Fruit fly (Drosophila melanogaster) whole organism, embryonic: ENCODE data around the gene CG32679.

Experiments used
- ATbp ChIP-seq: fragments of 200-800 bp; sonication (Bioruptor generic); optimal IDR thresholded peaks from 2 replicates; lab custom pipeline; 2017; ENCODE audit warnings: missing biosample characterization, mild to moderate bottlenecking, missing genetic modification characterization, missing genetic modification reagents
- Asciz ChIP-seq: fragments of 200-800 bp; sonication (Bioruptor generic); optimal IDR thresholded peaks from 2 replicates; lab custom pipeline; 2017; ENCODE audit warnings: missing biosample characterization, mild to moderate bottlenecking, missing genetic modification characterization, missing genetic modification reagents
- Atf6 ChIP-seq: fragments of 200-800 bp; sonication (Bioruptor generic); IDR thresholded peaks from 2 replicates; pipeline ENCODE4 v1.3.6; 2022; ENCODE audit warnings: missing biosample characterization, missing genetic modification characterization
- Blimp-1 ChIP-seq: fragments of 200-800 bp; sonication (Bioruptor generic); optimal IDR thresholded peaks from 3 replicates; lab custom pipeline; 2018; ENCODE audit warnings: missing biosample characterization, missing genetic modification characterization, mild to moderate bottlenecking, moderate library complexity, missing genetic modification reagents
- CG10543 ChIP-seq: fragments of 200-800 bp; sonication (Bioruptor generic); optimal IDR thresholded peaks from 3 replicates; lab custom pipeline; 2017; ENCODE audit warnings: missing biosample characterization, mild to moderate bottlenecking, missing genetic modification characterization, moderate library complexity
- CG10979 ChIP-seq: fragments of 200-800 bp; sonication (Bioruptor generic); optimal IDR thresholded peaks from 2 replicates; lab custom pipeline; 2018; ENCODE audit warnings: missing biosample characterization, mild to moderate bottlenecking, missing genetic modification characterization, moderate library complexity
- CG11085 ChIP-seq: fragments of 200-800 bp; sonication (Bioruptor generic); IDR thresholded peaks from 2 replicates; pipeline ENCODE4 v1.3.6; 2022; ENCODE audit warnings: missing biosample characterization, missing genetic modification characterization
- CG12942 ChIP-seq: fragments of 200-800 bp; sonication (Bioruptor generic); optimal IDR thresholded peaks from 3 replicates; lab custom pipeline; 2016; ENCODE audit warnings: missing biosample characterization, missing genetic modification characterization
- CG13424 ChIP-seq: fragments of 200-800 bp; sonication (Bioruptor generic); optimal IDR thresholded peaks from 2 replicates; lab custom pipeline; 2019; ENCODE audit warnings: missing biosample characterization, mild to moderate bottlenecking, missing genetic modification characterization, moderate library complexity
- CG14014 ChIP-seq: fragments of 200-800 bp; sonication (Bioruptor generic); IDR thresholded peaks from 2 replicates; pipeline ENCODE4 v1.3.6; 2022; ENCODE audit warnings: missing biosample characterization, missing genetic modification characterization
- CG15601 ChIP-seq: fragments of 200-800 bp; sonication (Bioruptor generic); optimal IDR thresholded peaks from 3 replicates; lab custom pipeline; 2019; ENCODE audit warnings: missing biosample characterization, mild to moderate bottlenecking, missing genetic modification characterization, moderate library complexity
- CG17829 ChIP-seq: fragments of 200-800 bp; optimal IDR thresholded peaks from 2 replicates; lab custom pipeline; 2019; ENCODE audit warnings: missing biosample characterization, mild to moderate bottlenecking, missing genetic modification characterization, moderate library complexity
- CG18599 ChIP-seq: fragments of 200-800 bp; sonication (Bioruptor generic); optimal IDR thresholded peaks from 3 replicates; lab custom pipeline; 2017; ENCODE audit warnings: missing biosample characterization, missing genetic modification characterization, mild to moderate bottlenecking, moderate library complexity, missing genetic modification reagents
- CG2678 ChIP-seq: fragments of 200-800 bp; sonication (Bioruptor generic); optimal IDR thresholded peaks from 3 replicates; lab custom pipeline; 2019; ENCODE audit warnings: missing biosample characterization, mild to moderate bottlenecking, missing genetic modification characterization, moderate library complexity
- CG2875 ChIP-seq: fragments of 200-800 bp; sonication (Bioruptor generic); optimal IDR thresholded peaks from 2 replicates; lab custom pipeline; 2017; ENCODE audit warnings: missing biosample characterization, mild to moderate bottlenecking, missing genetic modification characterization, missing genetic modification reagents
- CG30403 ChIP-seq: fragments of 200-800 bp; sonication (Bioruptor generic); optimal IDR thresholded peaks from 3 replicates; lab custom pipeline; 2016; ENCODE audit warnings: missing biosample characterization, missing genetic modification characterization
- CG3065 ChIP-seq: fragments of 200-800 bp; sonication (Bioruptor generic); optimal IDR thresholded peaks from 2 replicates; lab custom pipeline; 2016; ENCODE audit warnings: missing biosample characterization, missing genetic modification characterization
- CG3163 ChIP-seq: fragments of 200-800 bp; sonication (Bioruptor generic); optimal IDR thresholded peaks from 3 replicates; lab custom pipeline; 2016; ENCODE audit warnings: missing biosample characterization, missing genetic modification characterization
- CG42726 ChIP-seq: fragments of 200-800 bp; sonication (Bioruptor generic); IDR thresholded peaks from 2 replicates; pipeline ENCODE4 v1.3.6; 2022; ENCODE audit warnings: missing biosample characterization, missing genetic modification characterization; ENCODE audit not compliant: partially characterized antibody
- CG4707 ChIP-seq: fragments of 200-800 bp; sonication (Bioruptor generic); optimal IDR thresholded peaks from 2 replicates; lab custom pipeline; 2018; ENCODE audit warnings: missing biosample characterization, mild to moderate bottlenecking, missing genetic modification characterization, moderate library complexity
- CG6272 ChIP-seq: fragments of 200-800 bp; sonication (Bioruptor generic); IDR thresholded peaks from 2 replicates; pipeline ENCODE4 v1.3.6; 2022; ENCODE audit warnings: missing biosample characterization, missing genetic modification characterization
- CG6813 ChIP-seq: fragments of 200-800 bp; sonication (Bioruptor generic); optimal IDR thresholded peaks from 2 replicates; lab custom pipeline; 2017; ENCODE audit warnings: missing biosample characterization, missing genetic modification characterization, mild to moderate bottlenecking, moderate library complexity, missing genetic modification reagents
- CG7271 ChIP-seq: fragments of 200-800 bp; sonication (Bioruptor generic); optimal IDR thresholded peaks from 2 replicates; lab custom pipeline; 2018; ENCODE audit warnings: missing biosample characterization, mild to moderate bottlenecking, missing genetic modification characterization, moderate library complexity
- CG7839 ChIP-seq: fragments of 200-800 bp; sonication (Bioruptor generic); optimal IDR thresholded peaks from 3 replicates; lab custom pipeline; 2018; ENCODE audit warnings: missing biosample characterization, mild to moderate bottlenecking, missing genetic modification characterization, moderate library complexity
- CG9727 ChIP-seq: fragments of 200-800 bp; sonication (Bioruptor generic); optimal IDR thresholded peaks from 3 replicates; lab custom pipeline; 2017; ENCODE audit warnings: missing biosample characterization, mild to moderate bottlenecking, missing genetic modification characterization
- Dp ChIP-seq: fragments of 200-800 bp; sonication (Bioruptor generic); optimal IDR thresholded peaks from 2 replicates; lab custom pipeline; 2018; ENCODE audit warnings: missing biosample characterization, mild to moderate bottlenecking, missing genetic modification characterization, moderate library complexity
- E2f2 ChIP-seq: fragments of 200-800 bp; sonication (Bioruptor generic); IDR thresholded peaks from 2 replicates; pipeline ENCODE4 v1.3.6; 2022; ENCODE audit warnings: missing biosample characterization, missing genetic modification characterization
- Ets65A ChIP-seq: fragments of 200-800 bp; sonication (Bioruptor generic); peaks from one replicate; lab custom pipeline; 2016; ENCODE audit warnings: missing biosample characterization, missing genetic modification characterization
- Fer1 ChIP-seq: fragments of 200-800 bp; sonication (Bioruptor generic); optimal IDR thresholded peaks from 2 replicates; lab custom pipeline; 2017; ENCODE audit warnings: missing biosample characterization, mild to moderate bottlenecking, missing genetic modification characterization
- H2.0 ChIP-seq: fragments of 200-800 bp; sonication (Bioruptor generic); IDR thresholded peaks from 2 replicates; pipeline ENCODE4 v1.3.6; 2022; ENCODE audit warnings: missing biosample characterization, missing genetic modification characterization
- Hr51 ChIP-seq, 2 experiments: fragments of 200-800 bp; sonication (Bioruptor generic); optimal IDR thresholded peaks; 2 replicates in 1 of 2; 3 replicates in 1 of 2; lab custom pipeline; 2016 to 2018; ENCODE audit warnings: missing biosample characterization in 2 of 2, missing genetic modification characterization in 2 of 2, mild to moderate bottlenecking in 1 of 2, moderate library complexity in 1 of 2
- Nf-YB ChIP-seq: fragments of 200-800 bp; sonication (Bioruptor generic); optimal IDR thresholded peaks from 3 replicates; lab custom pipeline; 2019; ENCODE audit warnings: missing biosample characterization, mild to moderate bottlenecking, missing genetic modification characterization, moderate library complexity
- Oli ChIP-seq: fragments of 200-800 bp; sonication (Bioruptor generic); optimal IDR thresholded peaks from 2 replicates; lab custom pipeline; 2018; ENCODE audit warnings: missing biosample characterization, mild to moderate bottlenecking, missing genetic modification characterization, moderate library complexity
- PHDP ChIP-seq: fragments of 200-800 bp; sonication (Bioruptor generic); optimal IDR thresholded peaks from 3 replicates; lab custom pipeline; 2018; ENCODE audit warnings: missing biosample characterization, mild to moderate bottlenecking, missing genetic modification characterization, moderate library complexity
- Sox102F ChIP-seq: fragments of 200-800 bp; sonication (Bioruptor generic); optimal IDR thresholded peaks from 2 replicates; lab custom pipeline; 2018; ENCODE audit warnings: missing biosample characterization, mild to moderate bottlenecking, missing genetic modification characterization, moderate library complexity
- ci ChIP-seq: fragments of 200-800 bp; sonication (Bioruptor generic); IDR thresholded peaks from 3 replicates; pipeline ENCODE4 v1.3.6; 2022; ENCODE audit warnings: missing biosample characterization, missing genetic modification characterization
- exex ChIP-seq: fragments of 200-800 bp; sonication (Bioruptor generic); optimal IDR thresholded peaks from 4 replicates; lab custom pipeline; 2018; ENCODE audit warnings: missing biosample characterization, mild to moderate bottlenecking, missing genetic modification characterization, moderate library complexity
- gem ChIP-seq: fragments of 200-800 bp; sonication (Bioruptor generic); optimal IDR thresholded peaks from 2 replicates; lab custom pipeline; 2019; ENCODE audit warnings: missing biosample characterization, mild to moderate bottlenecking, missing genetic modification characterization, moderate library complexity
- grau ChIP-seq: fragments of 200-800 bp; optimal IDR thresholded peaks from 3 replicates; lab custom pipeline; 2019; ENCODE audit warnings: missing biosample characterization, mild to moderate bottlenecking, missing genetic modification characterization, moderate library complexity
- gsb-n ChIP-seq: fragments of 200-800 bp; sonication (Bioruptor generic); optimal IDR thresholded peaks from 3 replicates; lab custom pipeline; 2018; ENCODE audit warnings: missing biosample characterization, mild to moderate bottlenecking, missing genetic modification characterization
- kni ChIP-seq: fragments of 200-800 bp; sonication (Bioruptor generic); optimal IDR thresholded peaks from 3 replicates; lab custom pipeline; 2017; ENCODE audit warnings: mild to moderate bottlenecking, missing biosample characterization, missing genetic modification reagents, missing genetic modification characterization
- nmo ChIP-seq: fragments of 200-800 bp; sonication (Bioruptor generic); optimal IDR thresholded peaks from 2 replicates; lab custom pipeline; 2018; ENCODE audit warnings: missing biosample characterization, mild to moderate bottlenecking, missing genetic modification characterization, moderate library complexity
- pho ChIP-seq: fragments of 200-800 bp; sonication (Bioruptor generic); optimal IDR thresholded peaks from 2 replicates; lab custom pipeline; 2016; ENCODE audit warnings: missing biosample characterization, missing genetic modification characterization
- sisA ChIP-seq: fragments of 200-800 bp; sonication (Bioruptor generic); IDR thresholded peaks from 2 replicates; pipeline ENCODE4 v1.3.6; 2022; ENCODE audit warnings: missing biosample characterization, missing genetic modification characterization
- sob ChIP-seq: fragments of 200-800 bp; sonication (Bioruptor generic); IDR thresholded peaks from 2 replicates; pipeline ENCODE4 v1.3.6; 2022; ENCODE audit warnings: missing biosample characterization, missing genetic modification characterization
- unpg ChIP-seq: fragments of 200-800 bp; sonication (Bioruptor generic); optimal IDR thresholded peaks from 3 replicates; lab custom pipeline; 2018; ENCODE audit warnings: missing biosample characterization, mild to moderate bottlenecking, missing genetic modification characterization, moderate library complexity
- vnd ChIP-seq: fragments of 200-800 bp; sonication (Bioruptor generic); IDR thresholded peaks from 3 replicates; pipeline ENCODE4 v1.3.6; 2022; ENCODE audit warnings: missing biosample characterization, missing genetic modification characterization; ENCODE audit not compliant: partially characterized antibody
- wdn ChIP-seq: fragments of 200-800 bp; sonication (Bioruptor generic); IDR thresholded peaks from 2 replicates; pipeline ENCODE4 v1.3.6; 2022; ENCODE audit warnings: missing biosample characterization, missing genetic modification characterization
- wor ChIP-seq: fragments of 200-800 bp; sonication (Bioruptor generic); IDR thresholded peaks from 2 replicates; pipeline ENCODE4 v1.3.6; 2022; ENCODE audit warnings: missing biosample characterization, missing genetic modification characterization

Gene CG32679

DNA sequence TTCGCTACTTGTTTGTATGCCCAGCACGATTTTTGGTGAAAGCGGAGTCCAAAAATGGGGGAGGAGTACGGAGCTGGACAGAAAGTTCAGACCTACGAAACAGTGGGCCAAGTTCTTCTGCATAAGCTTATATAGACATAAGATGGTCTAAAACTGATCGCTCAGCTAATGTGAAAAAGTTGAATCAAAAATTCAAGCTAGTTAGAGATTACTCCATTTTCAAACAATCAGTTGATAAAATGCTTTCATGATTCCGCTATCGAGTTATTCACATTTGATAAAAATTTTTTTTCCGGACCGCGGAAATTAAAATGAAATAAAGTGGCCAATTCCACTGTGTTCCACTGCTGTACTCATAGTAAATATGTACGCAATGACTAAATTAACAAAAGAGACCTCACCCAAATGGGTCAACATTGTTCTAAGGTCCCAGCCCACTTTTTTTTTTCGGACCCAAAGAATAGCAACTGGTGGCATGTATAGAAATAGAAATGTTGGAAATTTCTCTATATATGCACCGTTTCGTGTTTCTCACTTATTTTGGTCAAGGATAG is 46.8 kb downstream of the CG32679 start (continued):
- TF ChIP-seq CG6272, result no peak
- peak; percentile 8 for TF ChIP-seq unpg
- no peak for TF ChIP-seq sob (GFP tag; lab: Robert Waterston, UW)
- TF ChIP-seq CG30403 (GFP tag; lab: Kevin White, UChicago), result peak; percentile 30
- TF ChIP-seq Hr51 (GFP tag; optimal IDR thresholded peaks at IDR 0.05; lab: Kevin White, UChicago), result peak in 1 of 2 experiments; percentile 30
- no peak for TF ChIP-seq wor (GFP tag; lab: Robert Waterston, UW)
- peak; percentile 32 for TF ChIP-seq Blimp-1
- no peak for TF ChIP-seq CG12942 (GFP tag; lab: Kevin White, UChicago)
- TF ChIP-seq Dp (GFP tag; lab: Kevin White, UChicago), result no peak
- TF ChIP-seq exex (tag; lab: Kevin White, UChicago), result peak; percentile 9
- TF ChIP-seq CG7839 (tag; lab: Kevin White, UChicago), result peak; percentile 26
- no peak for TF ChIP-seq Nf-YB (GFP tag; lab: Kevin White, UChicago)
- peak; percentile 2 for TF ChIP-seq CG18599 (GFP tag; lab: Kevin White, UChicago)
- TF ChIP-seq vnd (GFP tag; lab: Robert Waterston, UW), result no peak
- peak; percentile 17 for TF ChIP-seq Asciz (GFP tag; lab: Kevin White, UChicago)
- peak; percentile 19 for TF ChIP-seq CG6813 (GFP tag; lab: Kevin White, UChicago)
- 0 out of 3 replicates have a peak, but pooled peaks have one; percentile 23 for TF ChIP-seq ci (GFP tag; lab: Robert Waterston, UW)
- TF ChIP-seq CG14014 (GFP tag; lab: Robert Waterston, UW), result no peak
- peak; percentile 28 for TF ChIP-seq PHDP (tag; lab: Kevin White, UChicago)
- TF ChIP-seq CG42726 (GFP tag; lab: Robert Waterston, UW), result no peak
- TF ChIP-seq kni (GFP tag; lab: Kevin White, UChicago), result peak; percentile 19
- no peak for TF ChIP-seq wdn (GFP tag; lab: Robert Waterston, UW)
- peak; percentile 19 for TF ChIP-seq grau (tag; lab: Kevin White, UChicago)
- TF ChIP-seq Fer1, result peak; percentile 31
- peak; percentile 4 for TF ChIP-seq CG13424 (tag; lab: Kevin White, UChicago)
- peak; percentile 39 for TF ChIP-seq ATbp (GFP tag; lab: Kevin White, UChicago)
- TF ChIP-seq CG10979 (tag; lab: Kevin White, UChicago), result peak; percentile 31
- TF ChIP-seq nmo (GFP tag; lab: Kevin White, UChicago), result peak; percentile 18
- TF ChIP-seq Sox102F (GFP tag; lab: Kevin White, UChicago), result peak; percentile 26
- TF ChIP-seq Atf6 (GFP tag; lab: Robert Waterston, UW), result peak; percentile 49
- no peak for TF ChIP-seq sisA (GFP tag; lab: Robert Waterston, UW)
- TF ChIP-seq pho, result no peak
- TF ChIP-seq CG11085 (GFP tag; lab: Robert Waterston, UW), result no peak
- no peak for TF ChIP-seq CG10543 (GFP tag; lab: Kevin White, UChicago)
- TF ChIP-seq E2f2 (GFP tag; lab: Robert Waterston, UW), result no peak
- 0 out of 2 replicates have a peak, but pooled peaks have one; percentile 15 for TF ChIP-seq H2.0
- peak; percentile 41 for TF ChIP-seq Oli (tag; lab: Kevin White, UChicago)
- TF ChIP-seq CG3065 (GFP tag; lab: Kevin White, UChicago), result no peak
- peak; percentile 50 for TF ChIP-seq CG2678 (tag; lab: Kevin White, UChicago)
- TF ChIP-seq CG15601 (tag; lab: Kevin White, UChicago), result peak; percentile 35
- peak; percentile 37 for TF ChIP-seq gem (tag; lab: Kevin White, UChicago)
- TF ChIP-seq gsb-n (tag; lab: Kevin White, UChicago), result peak; percentile 1
- TF ChIP-seq CG7271 (tag; lab: Kevin White, UChicago), result no peak
- peak; percentile 21 for TF ChIP-seq CG2875
- peak; percentile 15 for TF ChIP-seq CG17829 (tag; lab: Kevin White, UChicago)
- no peak for TF ChIP-seq CG3163 (GFP tag; lab: Kevin White, UChicago)
- peak; percentile 35 for TF ChIP-seq CG4707 (GFP tag; lab: Kevin White, UChicago)
- peak; percentile 6 for TF ChIP-seq Ets65A (GFP tag; lab: Kevin White, UChicago)
- TF ChIP-seq CG9727 (GFP tag; lab: Kevin White, UChicago), result peak; percentile 4
